Fruit fly (Drosophila melanogaster): ENCODE results near the gene CG12299.

dm6 chr2L:10756049-10756448, 18.9 kb downstream of the CG12299 start, which contains the start of gene CG17124:
- no peak for TF ChIP-seq CG34406 (GFP tag; optimal IDR thresholded peaks at IDR 0.05)
- no peak for TF ChIP-seq CG32006 (GFP tag; optimal IDR thresholded peaks at IDR 0.05)
- TF ChIP-seq CG10631 (GFP tag; optimal IDR thresholded peaks at IDR 0.05), result no peak
- TF ChIP-seq fkh (GFP tag; optimal IDR thresholded peaks at IDR 0.05), result peak; percentile 91
